Worm (Caenorhabditis elegans): ENCODE results near the gene ins-8.

- TF ChIP-seq skn-1 (tag; optimal IDR thresholded peaks at IDR 0.05), result no peak
- TF ChIP-seq duxl-1 (tag; optimal IDR thresholded peaks at IDR 0.05; ENCODE audit: poor library complexity), result no peak
- TF ChIP-seq nhr-10 (tag; optimal IDR thresholded peaks at IDR 0.05), result peak; percentile 40
- TF ChIP-seq nhr-11 (tag; optimal IDR thresholded peaks at IDR 0.05), result no peak
- no peak for TF ChIP-seq unc-62 (GFP tag; optimal IDR thresholded peaks at IDR 0.05 in 1 of 2)
- TF ChIP-seq unc-62 (tag; optimal IDR thresholded peaks at IDR 0.05), result no peak
- TF ChIP-seq snpc-4 (tag; optimal IDR thresholded peaks at IDR 0.05), result no peak
- no peak for TF ChIP-seq ZK546.5 (tag; optimal IDR thresholded peaks at IDR 0.05)
- TF ChIP-seq dpl-1 (GFP tag; optimal IDR thresholded peaks at IDR 0.05), result no peak
- no peak for TF ChIP-seq nhr-25 (tag; optimal IDR thresholded peaks at IDR 0.05; ENCODE audit: borderline replicate concordance, insufficient read depth)
Measured at ce11 chrIV:9716490-9716889, 35.7 kb upstream of the ins-8 start.
